Worm (Caenorhabditis elegans) whole organism, midembryonic: ENCODE data around the gene sqv-1.

Experiments
- T22C8.4 ChIP-seq: fragments of 200-800 bp; sonication (Bioruptor generic); IDR thresholded peaks from 2 replicates; pipeline ENCODE4 v1.3.6; 2022; ENCODE audit warnings: missing genetic modification characterization, missing compliant biosample characterization
- cog-1 ChIP-seq: sonication (generic microtip); optimal IDR thresholded peaks from 2 replicates; lab custom pipeline; 2016; ENCODE audit warnings: missing genetic modification characterization, missing compliant biosample characterization
- flt-1 ChIP-seq: fragments of 200-800 bp; sonication (Bioruptor generic); IDR thresholded peaks from 2 replicates; pipeline ENCODE4 v1.3.6; 2022; ENCODE audit warnings: missing genetic modification characterization, missing compliant biosample characterization
- klf-2 ChIP-seq: fragments of 200-800 bp; sonication (Bioruptor generic); conservative IDR thresholded peaks from 2 replicates; pipeline ENCODE4 v1.3.6; 2022; ENCODE audit warnings: missing genetic modification reagents, missing genetic modification characterization, missing compliant biosample characterization
- med-1 ChIP-seq: sonication (generic microtip); optimal IDR thresholded peaks from 2 replicates; lab custom pipeline; 2017; ENCODE audit warnings: missing genetic modification characterization, mild to moderate bottlenecking, missing compliant biosample characterization, antibody characterized with exemption, missing genetic modification reagents; ENCODE audit not compliant: insufficient read depth
- ref-1 ChIP-seq: fragments of 200-800 bp; sonication (Bioruptor generic); conservative IDR thresholded peaks from 2 replicates; pipeline ENCODE4 v1.3.6; 2022; ENCODE audit warnings: missing genetic modification reagents, missing genetic modification characterization, missing compliant biosample characterization
- tab-1 ChIP-seq: fragments of 200-800 bp; sonication (Bioruptor generic); IDR thresholded peaks from 2 replicates; pipeline ENCODE4 v1.3.6; 2022; ENCODE audit warnings: missing genetic modification characterization, missing compliant biosample characterization
- ztf-23 ChIP-seq: fragments of 200-800 bp; sonication (Bioruptor generic); IDR thresholded peaks from 2 replicates; pipeline ENCODE4 v1.3.6; 2022; ENCODE audit warnings: missing genetic modification reagents, missing genetic modification characterization, missing compliant biosample characterization
- ztf-29 ChIP-seq: fragments of 200-800 bp; sonication (Bioruptor generic); IDR thresholded peaks from 2 replicates; pipeline ENCODE4 v1.3.6; 2022; ENCODE audit warnings: missing genetic modification reagents, missing genetic modification characterization, missing compliant biosample characterization

The sqv-1 gene

ce11 chrIV:8357299-8357698 lies 3.6 kb upstream of the sqv-1 start:
- no peak for TF ChIP-seq med-1 (GFP tag; lab: Kevin White, UChicago)
- no peak for TF ChIP-seq flt-1 (GFP tag; lab: Robert Waterston, UW)
- TF ChIP-seq cog-1 (tag; lab: Kevin White, UChicago) = no peak
- no peak for TF ChIP-seq tab-1 (GFP tag; lab: Robert Waterston, UW)
- no peak for TF ChIP-seq ref-1 (GFP tag; lab: Robert Waterston, UW)
- no peak for TF ChIP-seq T22C8.4 (GFP tag; lab: Robert Waterston, UW)
- no peak for TF ChIP-seq ztf-29
- TF ChIP-seq ztf-23 (GFP tag; lab: Robert Waterston, UW) = no peak
- TF ChIP-seq klf-2 (GFP tag; lab: Robert Waterston, UW) = no peak

DNA sequence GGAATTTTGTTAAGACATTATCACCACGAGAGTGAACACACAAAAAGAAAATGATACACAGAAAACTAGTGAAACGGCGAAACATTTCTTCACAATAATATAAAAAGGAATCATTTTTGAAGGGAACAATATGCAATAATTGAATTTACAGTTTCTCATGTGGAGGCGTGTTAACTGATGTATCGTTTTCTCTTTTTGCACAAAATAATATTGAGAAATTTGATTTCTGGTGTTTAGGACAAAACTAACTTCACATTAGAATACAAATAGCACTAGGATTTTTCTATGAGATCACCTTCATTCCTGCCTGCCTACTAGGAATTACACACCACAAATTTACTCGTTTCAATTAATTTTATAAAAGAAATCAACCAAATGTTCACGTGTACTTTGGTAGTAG lies 2.4 kb upstream of the sqv-1 start, which contains the start of gene D2096.13:
D2096.13 (minus strand) TSS at position 101 of the 400 bp plus-strand sequence.
- TF ChIP-seq ztf-23 (GFP tag; lab: Robert Waterston, UW) = no peak
- TF ChIP-seq T22C8.4 (GFP tag; lab: Robert Waterston, UW) = no peak
- TF ChIP-seq ref-1 (GFP tag; lab: Robert Waterston, UW) = no peak
- no peak for TF ChIP-seq med-1 (GFP tag; lab: Kevin White, UChicago)
- no peak for TF ChIP-seq cog-1 (tag; lab: Kevin White, UChicago)
- no peak for TF ChIP-seq tab-1 (GFP tag; lab: Robert Waterston, UW)
- no peak for TF ChIP-seq flt-1 (GFP tag; lab: Robert Waterston, UW)
- no peak for TF ChIP-seq klf-2 (GFP tag; lab: Robert Waterston, UW)

ce11 chrIV:8359716-8360407 lies 1.1 kb upstream of the sqv-1 start, which contains the start of gene D2096.5:
D2096.5 (minus strand) TSS chrIV:8359766.
- TF ChIP-seq med-1 (GFP tag; lab: Kevin White, UChicago) (no peak), T22C8.4 (GFP tag; lab: Robert Waterston, UW) (no peak), flt-1 (GFP tag; lab: Robert Waterston, UW) (no peak), ref-1 (GFP tag; lab: Robert Waterston, UW) (no peak), tab-1 (GFP tag; lab: Robert Waterston, UW) (no peak), ztf-23 (GFP tag; lab: Robert Waterston, UW) (no peak), ztf-29 (no peak), cog-1 (tag; lab: Kevin White, UChicago) (no peak), klf-2 (GFP tag; lab: Robert Waterston, UW) (no peak)

ce11 chrIV:8363163-8363562 lies 2.2 kb downstream of the sqv-1 start, which contains the start of gene D2096.12:
D2096.12 (plus strand) TSS chrIV:8363463.
- TF ChIP-seq med-1 (GFP tag; lab: Kevin White, UChicago) (no peak), cog-1 (tag; lab: Kevin White, UChicago) (no peak), tab-1 (GFP tag; lab: Robert Waterston, UW) (no peak), ztf-29 (no peak), ztf-23 (GFP tag; lab: Robert Waterston, UW) (no peak), klf-2 (GFP tag; lab: Robert Waterston, UW) (no peak), flt-1 (GFP tag; lab: Robert Waterston, UW) (no peak), ref-1 (GFP tag; lab: Robert Waterston, UW) (no peak), T22C8.4 (GFP tag; lab: Robert Waterston, UW) (no peak)

DNA sequence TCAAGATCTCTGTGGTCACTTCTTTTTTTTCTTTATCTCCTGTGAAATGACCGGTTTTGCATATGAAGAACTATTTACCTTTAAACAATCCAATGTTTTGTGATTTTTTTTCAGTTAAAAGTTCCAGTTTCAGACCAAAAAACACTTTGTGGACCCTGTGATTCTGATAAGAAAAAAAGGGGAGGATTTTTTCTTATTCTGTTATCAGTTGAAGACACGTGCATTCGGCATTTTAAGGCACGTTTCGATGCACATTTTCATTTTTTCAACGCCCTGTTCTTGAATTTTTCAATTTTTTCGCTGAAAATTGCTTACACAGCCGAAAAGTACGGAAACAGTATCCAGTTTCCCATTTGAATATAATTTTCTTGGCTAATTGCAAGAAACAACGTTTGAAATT lies 5.4 kb downstream of the sqv-1 start, which contains the start of gene aagr-1:
aagr-1 (plus strand) TSS at position 227 of the 400 bp plus-strand sequence.
- TF ChIP-seq med-1 (GFP tag; lab: Kevin White, UChicago) = no peak

DNA sequence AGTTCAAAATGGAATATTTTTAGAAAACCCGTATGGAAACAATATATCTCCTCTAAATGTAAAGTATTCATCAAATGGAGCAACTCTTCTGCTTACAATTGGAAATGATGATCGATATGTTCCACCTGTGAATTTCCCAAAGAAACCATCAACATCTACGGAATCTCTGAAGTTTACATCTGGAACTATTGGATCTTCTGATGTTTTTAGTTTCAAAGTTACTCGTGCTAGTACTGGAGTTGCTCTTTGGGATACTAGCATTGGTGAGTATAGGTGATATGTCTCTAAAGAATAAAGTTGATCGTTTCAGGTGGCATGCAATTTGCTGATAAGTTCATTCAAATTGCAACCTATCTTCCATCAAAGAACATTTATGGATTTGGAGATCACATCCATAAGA lies 7.0 kb downstream of the sqv-1 start:
- TF ChIP-seq flt-1 (GFP tag; lab: Robert Waterston, UW) (no peak), T22C8.4 (GFP tag; lab: Robert Waterston, UW) (no peak), klf-2 (GFP tag; lab: Robert Waterston, UW) (no peak), med-1 (GFP tag; lab: Kevin White, UChicago) (no peak), tab-1 (GFP tag; lab: Robert Waterston, UW) (no peak), cog-1 (tag; lab: Kevin White, UChicago) (no peak), ref-1 (GFP tag; lab: Robert Waterston, UW) (no peak), ztf-29 (no peak), ztf-23 (GFP tag; lab: Robert Waterston, UW) (no peak)

- TF ChIP-seq tab-1 (GFP tag; lab: Robert Waterston, UW) = no peak
- no peak for TF ChIP-seq ztf-29
- no peak for TF ChIP-seq klf-2 (GFP tag; lab: Robert Waterston, UW)
- TF ChIP-seq ztf-23 (GFP tag; lab: Robert Waterston, UW) = no peak
- no peak for TF ChIP-seq cog-1 (tag; lab: Kevin White, UChicago)
- no peak for TF ChIP-seq T22C8.4 (GFP tag; lab: Robert Waterston, UW)
- TF ChIP-seq ref-1 (GFP tag; lab: Robert Waterston, UW) = no peak
- TF ChIP-seq flt-1 (GFP tag; lab: Robert Waterston, UW) = no peak
- TF ChIP-seq med-1 (GFP tag; lab: Kevin White, UChicago) = no peak
Measured at ce11 chrIV:8369135-8369534, 8.2 kb downstream of the sqv-1 start, which contains the start of gene D2096.6. D2096.6 (minus strand) TSS chrIV:8369235.

ce11 chrIV:8375381-8375780 lies 14.5 kb downstream of the sqv-1 start:
- TF ChIP-seq ztf-29 (peak; percentile 81; the same call in 1 of the 2 replicates), T22C8.4 (GFP tag; lab: Robert Waterston, UW) (peak; percentile 83), flt-1 (GFP tag; lab: Robert Waterston, UW) (peak; percentile 96), tab-1 (GFP tag; lab: Robert Waterston, UW) (peak; percentile 95), ref-1 (GFP tag; lab: Robert Waterston, UW) (peak; percentile 78), klf-2 (GFP tag; lab: Robert Waterston, UW) (0 out of 2 replicates have a peak, but pooled peaks have one; percentile 53), cog-1 (tag; lab: Kevin White, UChicago) (peak; percentile 89), ztf-23 (GFP tag; lab: Robert Waterston, UW) (peak; percentile 93), med-1 (GFP tag; lab: Kevin White, UChicago) (peak; percentile 57)
